Fruit fly (Drosophila melanogaster) whole organism, embryonic: ENCODE data around the gene CG43347.

Experiments
- ATbp ChIP-seq: fragments of 200-800 bp; sonication (Bioruptor generic); optimal IDR thresholded peaks from 2 replicates; lab custom pipeline; 2017; ENCODE audit warnings: missing biosample characterization, mild to moderate bottlenecking, missing genetic modification characterization, missing genetic modification reagents
- CG10209 ChIP-seq: fragments of 200-800 bp; sonication (Bioruptor generic); optimal IDR thresholded peaks from 3 replicates; lab custom pipeline; 2017; ENCODE audit warnings: missing biosample characterization, mild to moderate bottlenecking, missing genetic modification characterization, missing genetic modification reagents
- CG12769 ChIP-seq: fragments of 200-800 bp; sonication (Bioruptor generic); optimal IDR thresholded peaks from 2 replicates; lab custom pipeline; 2019; ENCODE audit warnings: missing biosample characterization, mild to moderate bottlenecking, missing genetic modification characterization, moderate library complexity
- CG14710 ChIP-seq: fragments of 200-800 bp; sonication (Bioruptor generic); optimal IDR thresholded peaks from 3 replicates; lab custom pipeline; 2019; ENCODE audit warnings: missing biosample characterization, mild to moderate bottlenecking, missing genetic modification characterization, moderate library complexity
- CG17361 ChIP-seq: fragments of 200-800 bp; sonication (Bioruptor generic); IDR thresholded peaks from 3 replicates; pipeline ENCODE4 v1.3.6; 2022; ENCODE audit warnings: missing biosample characterization, missing genetic modification characterization
- CG18262 ChIP-seq: fragments of 200-800 bp; optimal IDR thresholded peaks from 3 replicates; lab custom pipeline; 2019; ENCODE audit warnings: missing biosample characterization, mild to moderate bottlenecking, missing genetic modification characterization, moderate library complexity
- CG18764 ChIP-seq: fragments of 200-800 bp; sonication (Bioruptor generic); optimal IDR thresholded peaks from 3 replicates; lab custom pipeline; 2016; ENCODE audit warnings: missing biosample characterization, missing genetic modification characterization
- CG2875 ChIP-seq: fragments of 200-800 bp; sonication (Bioruptor generic); optimal IDR thresholded peaks from 2 replicates; lab custom pipeline; 2017; ENCODE audit warnings: missing biosample characterization, mild to moderate bottlenecking, missing genetic modification characterization, missing genetic modification reagents
- CG3065 ChIP-seq: fragments of 200-800 bp; sonication (Bioruptor generic); optimal IDR thresholded peaks from 2 replicates; lab custom pipeline; 2016; ENCODE audit warnings: missing biosample characterization, missing genetic modification characterization
- CG31224 ChIP-seq: fragments of 200-800 bp; sonication (Bioruptor generic); IDR thresholded peaks from 2 replicates; pipeline ENCODE4 v1.3.6; 2022; ENCODE audit warnings: missing biosample characterization, missing genetic modification characterization
- CG32532 ChIP-seq: fragments of 200-800 bp; sonication (Bioruptor generic); IDR thresholded peaks from 2 replicates; pipeline ENCODE4 v1.3.6; 2022; ENCODE audit warnings: missing biosample characterization, missing genetic modification characterization
- CG32767 ChIP-seq: fragments of 200-800 bp; sonication (Bioruptor generic); IDR thresholded peaks from 2 replicates; pipeline ENCODE4 v1.3.6; 2022; ENCODE audit warnings: missing biosample characterization, missing genetic modification characterization
- CG32772 ChIP-seq: fragments of 200-800 bp; sonication (Bioruptor generic); IDR thresholded peaks from 2 replicates; pipeline ENCODE4 v1.3.6; 2022; ENCODE audit warnings: missing biosample characterization, missing genetic modification characterization
- CG6689 ChIP-seq: fragments of 200-800 bp; sonication (Bioruptor generic); IDR thresholded peaks from 2 replicates; pipeline ENCODE4 v1.3.6; 2022; ENCODE audit warnings: missing biosample characterization, missing genetic modification characterization
- CG9876 ChIP-seq: fragments of 200-800 bp; sonication (Bioruptor generic); optimal IDR thresholded peaks from 2 replicates; lab custom pipeline; 2016; ENCODE audit warnings: missing biosample characterization, missing genetic modification characterization
- Chrac-16 ChIP-seq: fragments of 200-800 bp; sonication (Bioruptor generic); optimal IDR thresholded peaks from 3 replicates; lab custom pipeline; 2016; ENCODE audit warnings: missing biosample characterization, missing genetic modification characterization
- CkIIα-i1 ChIP-seq: fragments of 200-800 bp; sonication (Bioruptor generic); IDR thresholded peaks from 2 replicates; pipeline ENCODE4 v1.3.6; 2022; ENCODE audit warnings: missing biosample characterization, missing genetic modification characterization
- D19B ChIP-seq: fragments of 200-800 bp; sonication (Bioruptor generic); optimal IDR thresholded peaks from 2 replicates; lab custom pipeline; 2017; ENCODE audit warnings: missing biosample characterization, mild to moderate bottlenecking, missing genetic modification characterization
- Dek ChIP-seq: fragments of 200-800 bp; sonication (Bioruptor generic); optimal IDR thresholded peaks from 3 replicates; lab custom pipeline; 2019; ENCODE audit warnings: missing biosample characterization, mild to moderate bottlenecking, missing genetic modification characterization, moderate library complexity
- Dfd ChIP-seq, 2 experiments: fragments of >200 bp; optimal IDR thresholded peaks; 2 replicates each; lab custom pipeline; 2017; ENCODE audit warnings: missing biosample characterization in 2 of 2, missing genetic modification characterization in 2 of 2
- Doc2 ChIP-seq: fragments of 200-800 bp; sonication (Bioruptor generic); IDR thresholded peaks from 2 replicates; pipeline ENCODE4 v1.3.6; 2022; ENCODE audit warnings: missing biosample characterization, missing genetic modification characterization
- E2f1 ChIP-seq: fragments of 200-800 bp; sonication (Bioruptor generic); IDR thresholded peaks from 2 replicates; pipeline ENCODE4 v1.3.6; 2022; ENCODE audit warnings: missing biosample characterization, missing genetic modification characterization
- E2f2 ChIP-seq: fragments of 200-800 bp; sonication (Bioruptor generic); IDR thresholded peaks from 2 replicates; pipeline ENCODE4 v1.3.6; 2022; ENCODE audit warnings: missing biosample characterization, missing genetic modification characterization
- Elba2 ChIP-seq: fragments of 200-800 bp; sonication (Bioruptor generic); optimal IDR thresholded peaks from 3 replicates; lab custom pipeline; 2016; ENCODE audit warnings: missing biosample characterization, missing genetic modification characterization
- HLH3B ChIP-seq: fragments of 200-800 bp; sonication (Bioruptor generic); IDR thresholded peaks from 2 replicates; pipeline ENCODE4 v1.3.6; 2022; ENCODE audit warnings: missing biosample characterization, missing genetic modification characterization
- Med ChIP-seq: fragments of 200-800 bp; sonication (Bioruptor generic); peaks from one replicate; lab custom pipeline; 2016; ENCODE audit warnings: missing biosample characterization, missing genetic modification characterization, mild to moderate bottlenecking, inconsistent platforms, moderate library complexity
- NfI ChIP-seq: fragments of 200-800 bp; sonication (Bioruptor generic); optimal IDR thresholded peaks from 3 replicates; lab custom pipeline; 2018; ENCODE audit warnings: missing biosample characterization, mild to moderate bottlenecking, missing genetic modification characterization, moderate library complexity
- Side ChIP-seq: fragments of 200-800 bp; sonication (Bioruptor generic); optimal IDR thresholded peaks from 2 replicates; lab custom pipeline; 2016; ENCODE audit warnings: missing biosample characterization, missing genetic modification characterization
- Sin3A ChIP-seq: fragments of >200 bp; optimal IDR thresholded peaks from 2 replicates; lab custom pipeline; 2018
- Vsx1 ChIP-seq: fragments of 200-800 bp; sonication (Bioruptor generic); optimal IDR thresholded peaks from 2 replicates; lab custom pipeline; 2017; ENCODE audit warnings: missing biosample characterization, mild to moderate bottlenecking, missing genetic modification characterization, missing genetic modification reagents
- Xrp1 ChIP-seq: fragments of 200-800 bp; sonication (Bioruptor generic); IDR thresholded peaks from 2 replicates; pipeline ENCODE4 v1.3.6; 2022; ENCODE audit warnings: missing biosample characterization, missing genetic modification characterization
- abd-A ChIP-seq: fragments of 200-800 bp; sonication (Bioruptor generic); optimal IDR thresholded peaks from 3 replicates; lab custom pipeline; 2019; ENCODE audit warnings: missing biosample characterization, mild to moderate bottlenecking, missing genetic modification characterization, moderate library complexity
- cad ChIP-seq: fragments of >200 bp; optimal IDR thresholded peaks from 2 replicates; lab custom pipeline; 2017; ENCODE audit warnings: missing biosample characterization, missing genetic modification characterization
- dan ChIP-seq: fragments of 200-800 bp; sonication (Bioruptor generic); IDR thresholded peaks from 2 replicates; pipeline ENCODE4 v1.3.6; 2022; ENCODE audit warnings: missing biosample characterization, missing genetic modification characterization
- dmrt99B ChIP-seq: fragments of 200-800 bp; sonication (Bioruptor generic); optimal IDR thresholded peaks from 2 replicates; lab custom pipeline; 2018; ENCODE audit warnings: missing biosample characterization, mild to moderate bottlenecking, missing genetic modification characterization, moderate library complexity
- ems ChIP-seq: fragments of 200-800 bp; sonication (Bioruptor generic); optimal IDR thresholded peaks from 3 replicates; lab custom pipeline; 2016; ENCODE audit warnings: missing biosample characterization, missing genetic modification characterization
- eve ChIP-seq, 2 experiments: fragments of >200 bp; optimal IDR thresholded peaks; 2 replicates each; lab custom pipeline; 2017; ENCODE audit warnings: missing biosample characterization in 2 of 2, missing genetic modification characterization in 2 of 2
- gsb-n ChIP-seq: fragments of 200-800 bp; sonication (Bioruptor generic); optimal IDR thresholded peaks from 3 replicates; lab custom pipeline; 2018; ENCODE audit warnings: missing biosample characterization, mild to moderate bottlenecking, missing genetic modification characterization
- ham ChIP-seq: fragments of 200-800 bp; sonication (Bioruptor generic); IDR thresholded peaks from 2 replicates; pipeline ENCODE4 v1.3.6; 2022; ENCODE audit warnings: missing biosample characterization, missing genetic modification characterization
- ken ChIP-seq: fragments of 200-800 bp; sonication (Bioruptor generic); IDR thresholded peaks from 3 replicates; pipeline ENCODE4 v1.3.6; 2022; ENCODE audit warnings: missing biosample characterization, missing genetic modification characterization
- lola ChIP-seq, 3 experiments: fragments of >200 bp in 2 of 3; fragments of 200-800 bp in 1 of 3; sonication (Bioruptor generic) in 1 of 3; optimal IDR thresholded peaks; 2 replicates each; lab custom pipeline; 2017 to 2019; ENCODE audit warnings: missing biosample characterization in 3 of 3, missing genetic modification characterization in 3 of 3, mild to moderate bottlenecking in 1 of 3, moderate library complexity in 1 of 3
- pb ChIP-seq: fragments of 200-800 bp; sonication (Bioruptor generic); optimal IDR thresholded peaks from 3 replicates; lab custom pipeline; 2016; ENCODE audit warnings: missing biosample characterization, missing genetic modification characterization
- pnt ChIP-seq: fragments of 200-800 bp; sonication (Bioruptor generic); optimal IDR thresholded peaks from 3 replicates; lab custom pipeline; 2016; ENCODE audit warnings: missing biosample characterization, missing genetic modification characterization
- repo ChIP-seq: fragments of 200-800 bp; sonication (Bioruptor generic); optimal IDR thresholded peaks from 2 replicates; lab custom pipeline; 2016; ENCODE audit warnings: missing biosample characterization, missing genetic modification characterization
- row ChIP-seq: fragments of 200-800 bp; sonication (Bioruptor generic); IDR thresholded peaks from 3 replicates; pipeline ENCODE4 v1.3.6; 2022; ENCODE audit warnings: missing biosample characterization, missing genetic modification characterization
- scrt ChIP-seq: fragments of 200-800 bp; sonication (Bioruptor generic); optimal IDR thresholded peaks from 2 replicates; lab custom pipeline; 2018; ENCODE audit warnings: missing biosample characterization, mild to moderate bottlenecking, missing genetic modification characterization, moderate library complexity
- so ChIP-seq: fragments of 200-800 bp; sonication (Bioruptor generic); IDR thresholded peaks from 3 replicates; pipeline ENCODE4 v1.3.6; 2022; ENCODE audit warnings: missing biosample characterization, missing genetic modification characterization
- sr ChIP-seq: fragments of 200-800 bp; sonication (Bioruptor generic); IDR thresholded peaks from 3 replicates; pipeline ENCODE4 v1.3.6; 2022; ENCODE audit warnings: missing biosample characterization, missing genetic modification characterization
- tgo ChIP-seq: fragments of 200-800 bp; sonication (Bioruptor generic); IDR thresholded peaks from 3 replicates; pipeline ENCODE4 v1.3.6; 2022; ENCODE audit warnings: missing biosample characterization, missing genetic modification characterization
- toy ChIP-seq: fragments of 200-800 bp; sonication (Bioruptor generic); IDR thresholded peaks from 2 replicates; pipeline ENCODE4 v1.3.6; 2022; ENCODE audit warnings: missing biosample characterization, missing genetic modification characterization
- yki ChIP-seq: fragments of >200 bp; optimal IDR thresholded peaks from 3 replicates; lab custom pipeline; 2018
- z ChIP-seq: fragments of 200-800 bp; sonication (Bioruptor generic); IDR thresholded peaks from 3 replicates; pipeline ENCODE4 v1.3.6; 2022; ENCODE audit warnings: missing biosample characterization, missing genetic modification characterization
- zen ChIP-seq: fragments of 200-800 bp; sonication (Bioruptor generic); optimal IDR thresholded peaks from 3 replicates; lab custom pipeline; 2018; ENCODE audit warnings: missing biosample characterization, mild to moderate bottlenecking, missing genetic modification characterization, moderate library complexity

CG43347 gene

dm6 chrX:10557432-10557831 is 62.6 kb downstream of the CG43347 start (continued):
- no peak for TF ChIP-seq Chrac-16 (GFP tag; lab: Kevin White, UChicago)
- no peak for TF ChIP-seq Med (GFP tag; lab: Kevin White, UChicago)
- TF ChIP-seq dmrt99B (tag; lab: Kevin White, UChicago): peak; percentile 64
- peak in 1 of 3 experiments; percentile 34 for TF ChIP-seq lola (GFP tag; optimal IDR thresholded peaks at IDR 0.05; lab: Kevin White, UChicago)
- no peak for TF ChIP-seq Dek
- TF ChIP-seq eve (GFP tag; optimal IDR thresholded peaks at IDR 0.05; lab: Kevin White, UChicago): peak in 1 of 2 experiments; percentile 40
- TF ChIP-seq abd-A (tag; lab: Kevin White, UChicago): no peak
- TF ChIP-seq gsb-n (tag; lab: Kevin White, UChicago): peak; percentile 39
- no peak for TF ChIP-seq Sin3A (lab: Kevin White, UChicago)
- TF ChIP-seq CG32532 (GFP tag; lab: Robert Waterston, UW): no peak
- TF ChIP-seq toy: no peak
- no peak for TF ChIP-seq CG3065 (GFP tag; lab: Kevin White, UChicago)
- peak; percentile 64 for TF ChIP-seq row (GFP tag; lab: Robert Waterston, UW)
- TF ChIP-seq Vsx1 (GFP tag; lab: Kevin White, UChicago): no peak
- TF ChIP-seq NfI: peak; percentile 17
- TF ChIP-seq yki: no peak
- no peak for TF ChIP-seq scrt (GFP tag; lab: Kevin White, UChicago)
- TF ChIP-seq CG32772 (GFP tag; lab: Robert Waterston, UW): peak; percentile 46; the same call in 1 of the 2 replicates
- TF ChIP-seq z: no peak
- no peak for TF ChIP-seq sr
- TF ChIP-seq E2f1 (GFP tag; lab: Robert Waterston, UW): peak; percentile 19; the same call in 1 of the 2 replicates
- TF ChIP-seq E2f2 (GFP tag; lab: Robert Waterston, UW): 0 out of 2 replicates have a peak, but pooled peaks have one; percentile 18
- TF ChIP-seq pnt (GFP tag; lab: Kevin White, UChicago): peak; percentile 1
- TF ChIP-seq cad: no peak
- TF ChIP-seq HLH3B (GFP tag; lab: Robert Waterston, UW): peak; percentile 52; the same call in 1 of the 2 replicates
- peak; percentile 67 for TF ChIP-seq Xrp1 (GFP tag; lab: Robert Waterston, UW)
- no peak for TF ChIP-seq Dfd (GFP tag; optimal IDR thresholded peaks at IDR 0.05; lab: Kevin White, UChicago)
- peak; percentile 71 for TF ChIP-seq ATbp
- peak; percentile 74 for TF ChIP-seq CG18262 (tag; lab: Kevin White, UChicago)
- TF ChIP-seq zen (tag; lab: Kevin White, UChicago): no peak
- no peak for TF ChIP-seq CG12769
- TF ChIP-seq CkIIα-i1: no peak
- TF ChIP-seq so: peak; percentile 56; the same call in 1 of the 3 replicates
- TF ChIP-seq Side (GFP tag; lab: Kevin White, UChicago): no peak
- TF ChIP-seq Doc2 (GFP tag; lab: Robert Waterston, UW): no peak
- TF ChIP-seq CG32767 (GFP tag; lab: Robert Waterston, UW): no peak
- TF ChIP-seq Elba2 (GFP tag; lab: Kevin White, UChicago): no peak
- no peak for TF ChIP-seq pb
- no peak for TF ChIP-seq CG31224 (GFP tag; lab: Robert Waterston, UW)
- peak; percentile 18 for TF ChIP-seq CG10209 (GFP tag; lab: Kevin White, UChicago)
- TF ChIP-seq D19B (GFP tag; lab: Kevin White, UChicago): no peak
- TF ChIP-seq CG18764 (GFP tag; lab: Kevin White, UChicago): no peak
- no peak for TF ChIP-seq ems (GFP tag; lab: Kevin White, UChicago)
- TF ChIP-seq CG17361 (GFP tag; lab: Robert Waterston, UW): 0 out of 3 replicates have a peak, but pooled peaks have one; percentile 36
- TF ChIP-seq ken: peak; percentile 6; the same call in 1 of the 3 replicates
- TF ChIP-seq ham (GFP tag; lab: Robert Waterston, UW): no peak
- peak; percentile 39 for TF ChIP-seq CG14710 (tag; lab: Kevin White, UChicago)
- peak; percentile 48; the same call in 2 of the 3 replicates for TF ChIP-seq tgo (GFP tag; lab: Robert Waterston, UW)
- no peak for TF ChIP-seq repo
- TF ChIP-seq dan (GFP tag; lab: Robert Waterston, UW): no peak
- peak; percentile 44 for TF ChIP-seq CG2875 (GFP tag; lab: Kevin White, UChicago)
- TF ChIP-seq CG9876 (GFP tag; lab: Kevin White, UChicago): no peak
- peak; percentile 54 for TF ChIP-seq CG6689 (GFP tag; lab: Robert Waterston, UW)
